Worm (Caenorhabditis elegans) whole organism, L4 larva: ENCODE data around the gene Y39A1A.20.
A peak's percentile ranks its signal among the peaks of the same experiment; 100 is the strongest.

Source experiments
- F37D6.2 ChIP-seq: sonication (generic microtip); optimal IDR thresholded peaks from 2 replicates; lab custom pipeline; 2016; ENCODE audit warnings: mild to moderate bottlenecking, missing genetic modification characterization, missing compliant biosample characterization
- F44E2.7 ChIP-seq: fragments of 200-800 bp; sonication (Bioruptor generic); IDR thresholded peaks from 2 replicates; pipeline ENCODE4 v2.1.2; 2022; ENCODE audit warnings: missing genetic modification characterization, missing compliant biosample characterization
- F49E8.2 ChIP-seq: sonication (generic microtip); optimal IDR thresholded peaks from 2 replicates; lab custom pipeline; 2016; ENCODE audit warnings: missing compliant biosample characterization, mild to moderate bottlenecking, missing genetic modification characterization, borderline replicate concordance
- R02D3.7 ChIP-seq: fragments of 150-350 bp; sonication (generic microtip); optimal IDR thresholded peaks from 3 replicates; lab custom pipeline; 2014; ENCODE audit warnings: missing biosample characterization, missing genetic modification characterization
- T20F7.1 ChIP-seq: fragments of 200-800 bp; sonication (Bioruptor generic); optimal IDR thresholded peaks from 2 replicates; lab custom pipeline; 2018; ENCODE audit warnings: mild to moderate bottlenecking, missing genetic modification characterization, missing compliant biosample characterization
- Y105C5A.15 ChIP-seq: fragments of 200-800 bp; sonication (Bioruptor generic); IDR thresholded peaks from 2 replicates; pipeline ENCODE4 v1.3.6; 2022; ENCODE audit warnings: missing genetic modification characterization, missing compliant biosample characterization
- Y48G9A.11 ChIP-seq: fragments of 200-800 bp; sonication (Bioruptor generic); IDR thresholded peaks from 2 replicates; pipeline ENCODE4 v1.3.6; 2022; ENCODE audit warnings: missing genetic modification reagents, missing genetic modification characterization, missing compliant biosample characterization
- Y5F2A.4 ChIP-seq: fragments of 200-800 bp; sonication (Bioruptor generic); optimal IDR thresholded peaks from 2 replicates; lab custom pipeline; 2018; ENCODE audit warnings: mild to moderate bottlenecking, missing genetic modification characterization, missing compliant biosample characterization
- Y75B8A.6 ChIP-seq: fragments of 200-800 bp; sonication (Bioruptor generic); IDR thresholded peaks from 2 replicates; pipeline ENCODE4 v1.3.6; 2022; ENCODE audit warnings: missing genetic modification reagents, missing genetic modification characterization, missing compliant biosample characterization
- aha-1 ChIP-seq: fragments of 150-350 bp; peaks from one replicate; lab custom pipeline; 2014; ENCODE audit warnings: missing biosample characterization, missing genetic modification characterization
- ama-1 ChIP-seq: fragments of 150-350 bp; optimal IDR thresholded peaks from 2 replicates; lab custom pipeline; 2014; ENCODE audit warnings: inconsistent platforms, mixed read lengths
- arid-1 ChIP-seq: fragments of 200-800 bp; sonication (Bioruptor generic); conservative IDR thresholded peaks from 2 replicates; pipeline ENCODE4 v1.3.6; 2022; ENCODE audit warnings: missing genetic modification reagents, missing genetic modification characterization, missing compliant biosample characterization
- attf-4 ChIP-seq: sonication (generic microtip); optimal IDR thresholded peaks from 3 replicates; lab custom pipeline; 2017; ENCODE audit warnings: missing biosample characterization, missing genetic modification characterization
- ceh-32 ChIP-seq: sonication (generic microtip); optimal IDR thresholded peaks from 2 replicates; lab custom pipeline; 2016; ENCODE audit warnings: mild to moderate bottlenecking, missing genetic modification characterization, missing compliant biosample characterization; ENCODE audit not compliant: poor library complexity
- ceh-44 ChIP-seq: fragments of 200-800 bp; sonication (Bioruptor generic); IDR thresholded peaks from 2 replicates; pipeline ENCODE4 v1.3.6; 2022; ENCODE audit warnings: missing genetic modification reagents, missing genetic modification characterization, missing compliant biosample characterization
- ces-1 ChIP-seq: fragments of 150-350 bp; sonication (generic microtip); optimal IDR thresholded peaks from 4 replicates; lab custom pipeline; 2014; ENCODE audit warnings: missing biosample characterization, missing genetic modification reagents, missing genetic modification characterization
- ctbp-1 ChIP-seq: fragments of 200-800 bp; sonication (Bioruptor generic); IDR thresholded peaks from 2 replicates; pipeline ENCODE4 v1.3.6; 2022; ENCODE audit warnings: missing genetic modification reagents, missing genetic modification characterization, missing compliant biosample characterization
- daf-8 ChIP-seq: fragments of 200-800 bp; sonication (Bioruptor generic); IDR thresholded peaks from 2 replicates; pipeline ENCODE4 v1.3.6; 2022; ENCODE audit warnings: missing genetic modification characterization, missing compliant biosample characterization
- dmd-8 ChIP-seq: fragments of 200-800 bp; sonication (Bioruptor generic); IDR thresholded peaks from 2 replicates; pipeline ENCODE4 v1.3.6; 2022; ENCODE audit warnings: missing genetic modification characterization, missing compliant biosample characterization
- dpl-1 ChIP-seq: fragments of 150-350 bp; optimal IDR thresholded peaks from 2 replicates; lab custom pipeline; 2014; ENCODE audit warnings: missing biosample characterization, missing genetic modification reagents, missing genetic modification characterization
- hif-1 ChIP-seq, 2 experiments: sonication (generic microtip); optimal IDR thresholded peaks; 2 replicates each; lab custom pipeline; 2016 to 2017; ENCODE audit warnings: missing compliant biosample characterization in 2 of 2, missing genetic modification characterization in 2 of 2, missing genetic modification reagents in 2 of 2, missing genotype in 2 of 2, mild to moderate bottlenecking in 1 of 2
- lim-7 ChIP-seq: fragments of 200-800 bp; sonication (Bioruptor generic); IDR thresholded peaks from 2 replicates; pipeline ENCODE4 v1.3.6; 2022; ENCODE audit warnings: missing genetic modification characterization, missing compliant biosample characterization
- lin-38 ChIP-seq: fragments of 200-800 bp; sonication (Bioruptor generic); IDR thresholded peaks from 2 replicates; pipeline ENCODE4 v1.3.6; 2022; ENCODE audit warnings: missing genetic modification reagents, missing genetic modification characterization, missing compliant biosample characterization
- lin-39 ChIP-seq: fragments of 150-350 bp; optimal IDR thresholded peaks from 2 replicates; lab custom pipeline; 2014; ENCODE audit warnings: missing biosample characterization, missing genetic modification reagents, missing genetic modification characterization
- lir-3 ChIP-seq: sonication (generic microtip); optimal IDR thresholded peaks from 2 replicates; lab custom pipeline; 2016; ENCODE audit warnings: mild to moderate bottlenecking, missing genetic modification characterization, missing compliant biosample characterization
- madf-9 ChIP-seq: fragments of 200-800 bp; sonication (Bioruptor generic); conservative IDR thresholded peaks from 2 replicates; pipeline ENCODE4 v1.3.6; 2022; ENCODE audit warnings: missing genetic modification reagents, missing genetic modification characterization, missing compliant biosample characterization
- mep-1 ChIP-seq: fragments of 150-350 bp; sonication (generic microtip); optimal IDR thresholded peaks from 3 replicates; lab custom pipeline; 2014; ENCODE audit warnings: missing biosample characterization, missing genetic modification characterization
- mes-2 ChIP-seq: sonication (generic microtip); optimal IDR thresholded peaks from 2 replicates; lab custom pipeline; 2016; ENCODE audit warnings: missing genotype, mild to moderate bottlenecking, missing genetic modification characterization, missing compliant biosample characterization; ENCODE audit not compliant: poor library complexity, severe bottlenecking
- mxl-3 ChIP-seq: fragments of 200-800 bp; sonication (Bioruptor generic); optimal IDR thresholded peaks from 2 replicates; lab custom pipeline; 2018; ENCODE audit warnings: mild to moderate bottlenecking, missing genetic modification characterization, missing compliant biosample characterization
- nhr-237 ChIP-seq: sonication (generic microtip); optimal IDR thresholded peaks from 2 replicates; lab custom pipeline; 2017; ENCODE audit warnings: missing biosample characterization, missing genetic modification characterization
- nhr-25 ChIP-seq: sonication (generic microtip); optimal IDR thresholded peaks from 2 replicates; lab custom pipeline; 2017; ENCODE audit warnings: missing genetic modification characterization, mild to moderate bottlenecking, missing compliant biosample characterization, antibody characterized with exemption, moderate library complexity, borderline replicate concordance; ENCODE audit not compliant: insufficient read depth
- nhr-41 ChIP-seq: fragments of 200-800 bp; sonication (Bioruptor generic); IDR thresholded peaks from 2 replicates; pipeline ENCODE4 v1.3.6; 2022; ENCODE audit warnings: missing genetic modification reagents, missing genetic modification characterization, missing compliant biosample characterization
- nhr-42 ChIP-seq: fragments of 200-800 bp; sonication (Bioruptor generic); IDR thresholded peaks from 2 replicates; pipeline ENCODE4 v1.3.6; 2022; ENCODE audit warnings: missing genetic modification characterization, missing compliant biosample characterization
- nhr-48 ChIP-seq: sonication (generic microtip); optimal IDR thresholded peaks from 2 replicates; lab custom pipeline; 2016; ENCODE audit warnings: mild to moderate bottlenecking, missing genetic modification characterization, missing compliant biosample characterization
- nhr-6 ChIP-seq: fragments of 150-350 bp; optimal IDR thresholded peaks from 2 replicates; lab custom pipeline; 2014; ENCODE audit warnings: missing biosample characterization, missing genetic modification characterization
- nhr-76 ChIP-seq: fragments of 150-350 bp; optimal IDR thresholded peaks from 2 replicates; lab custom pipeline; 2014; ENCODE audit warnings: missing biosample characterization, missing genetic modification characterization
- pha-4 ChIP-seq, 2 experiments: fragments of 150-350 bp in 1 of 2; fragments of 200-800 bp in 1 of 2; sonication (Bioruptor generic) in 1 of 2; IDR thresholded peaks in 1 of 2; optimal IDR thresholded peaks in 1 of 2; 2 replicates each; pipeline versions ENCODE4 v1.3.6 to Lab custom; 2014 to 2022; ENCODE audit warnings: missing genetic modification characterization in 2 of 2, missing genetic modification reagents in 2 of 2, missing biosample characterization in 1 of 2, missing compliant biosample characterization in 1 of 2
- set-16 ChIP-seq: fragments of 200-800 bp; sonication (Bioruptor generic); IDR thresholded peaks from 2 replicates; pipeline ENCODE4 v1.3.6; 2022; ENCODE audit warnings: missing genetic modification reagents, missing genetic modification characterization, missing compliant biosample characterization
- spr-3 ChIP-seq: fragments of 200-800 bp; sonication (Bioruptor generic); optimal IDR thresholded peaks from 2 replicates; lab custom pipeline; 2018; ENCODE audit warnings: mild to moderate bottlenecking, missing genetic modification characterization, missing compliant biosample characterization
- unc-39 ChIP-seq: sonication (generic microtip); optimal IDR thresholded peaks from 2 replicates; lab custom pipeline; 2017; ENCODE audit warnings: missing biosample characterization, missing genetic modification characterization
- vab-7 ChIP-seq: fragments of 200-800 bp; sonication (Bioruptor generic); IDR thresholded peaks from 2 replicates; pipeline ENCODE4 v1.3.6; 2022; ENCODE audit warnings: missing genetic modification reagents, missing genetic modification characterization, missing compliant biosample characterization
- ztf-7 ChIP-seq: fragments of 150-350 bp; optimal IDR thresholded peaks from 2 replicates; lab custom pipeline; 2014; ENCODE audit warnings: missing biosample characterization, missing genetic modification characterization

Y39A1A.20 gene

DNA sequence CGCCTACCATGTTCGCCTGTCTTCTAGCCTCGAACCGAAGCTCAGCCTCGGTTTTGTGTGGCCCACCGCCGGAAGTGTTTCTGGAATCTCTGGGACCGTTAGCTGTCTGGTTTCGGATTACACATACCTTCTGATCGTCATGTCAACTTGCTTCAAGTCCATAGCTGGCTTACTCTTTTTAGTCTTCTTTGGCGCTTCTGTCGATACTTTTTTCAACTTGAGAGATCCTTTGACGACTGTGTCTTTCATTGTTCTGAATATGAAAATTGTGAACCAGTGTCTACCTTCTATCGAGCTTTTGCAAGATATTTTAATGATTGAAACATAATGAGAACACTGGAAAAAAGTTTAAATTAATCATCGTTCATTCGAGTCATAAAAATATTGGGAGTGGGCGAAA is 40.2 kb upstream of the Y39A1A.20 start, which contains the start of gene K01G5.8:
K01G5.8 (minus strand) TSS at position 255 of the 400 bp plus-strand sequence.
- TF ChIP-seq R02D3.7 (tag; lab: Kevin White, UChicago) (no peak), set-16 (no peak), Y105C5A.15 (GFP tag; lab: Robert Waterston, UW) (no peak), nhr-48 (tag; lab: Kevin White, UChicago) (no peak), Y48G9A.11 (no peak), ces-1 (GFP tag; lab: Kevin White, UChicago) (no peak), pha-4 (GFP tag; IDR thresholded peaks at IDR 0.05; lab: Robert Waterston, UW) (0 out of 2 replicates have a peak, but pooled peaks have one; percentile 12), pha-4 (tag; optimal IDR thresholded peaks at IDR 0.05; lab: Kevin White, UChicago) (no peak), hif-1 (tag; optimal IDR thresholded peaks at IDR 0.05; lab: Kevin White, UChicago) (no peak), ctbp-1 (GFP tag; lab: Robert Waterston, UW) (no peak), Y75B8A.6 (GFP tag; lab: Robert Waterston, UW) (0 out of 2 replicates have a peak, but pooled peaks have one; percentile 39), lim-7 (GFP tag; lab: Robert Waterston, UW) (0 out of 2 replicates have a peak, but pooled peaks have one; percentile 5), F37D6.2 (tag; lab: Kevin White, UChicago) (no peak), madf-9 (GFP tag; lab: Robert Waterston, UW) (no peak), arid-1 (GFP tag; lab: Robert Waterston, UW) (no peak), mes-2 (no peak), T20F7.1 (no peak), F49E8.2 (peak; percentile 8), F44E2.7 (no peak), aha-1 (tag; lab: Kevin White, UChicago) (no peak), mep-1 (no peak), nhr-41 (GFP tag; lab: Robert Waterston, UW) (no peak), ztf-7 (tag; lab: Kevin White, UChicago) (no peak), unc-39 (tag; lab: Kevin White, UChicago) (no peak), dpl-1 (GFP tag; lab: Kevin White, UChicago) (no peak), ceh-32 (tag; lab: Kevin White, UChicago) (no peak), attf-4 (no peak), lir-3 (tag; lab: Kevin White, UChicago) (no peak), spr-3 (GFP tag; lab: Kevin White, UChicago) (no peak), nhr-76 (tag; lab: Kevin White, UChicago) (no peak), lin-38 (GFP tag; lab: Robert Waterston, UW) (peak; percentile 63), nhr-6 (tag; lab: Kevin White, UChicago) (no peak), daf-8 (GFP tag; lab: Robert Waterston, UW) (no peak), nhr-42 (0 out of 2 replicates have a peak, but pooled peaks have one; percentile 48), mxl-3 (GFP tag; lab: Kevin White, UChicago) (no peak), lin-39 (tag; lab: Kevin White, UChicago) (no peak), nhr-237 (tag; lab: Kevin White, UChicago) (no peak), dmd-8 (GFP tag; lab: Robert Waterston, UW) (no peak), nhr-25 (tag; lab: Kevin White, UChicago) (no peak), vab-7 (no peak), ceh-44 (GFP tag; lab: Robert Waterston, UW) (no peak), ama-1 (lab: Kevin White, UChicago) (peak; percentile 41), Y5F2A.4 (GFP tag; lab: Kevin White, UChicago) (no peak)
